Worm (Caenorhabditis elegans) whole organism, L2 larva: ENCODE measurements around the gene tpa-1.

Source experiments
- alr-1 ChIP-seq: fragments of 150-350 bp; optimal IDR thresholded peaks from 2 replicates; lab custom pipeline; 2014; ENCODE audit warnings: missing biosample characterization, missing genetic modification characterization
- fos-1 ChIP-seq: fragments of 150-350 bp; optimal IDR thresholded peaks from 2 replicates; lab custom pipeline; 2014; ENCODE audit warnings: missing biosample characterization, missing genetic modification characterization
- ztf-1 ChIP-seq: fragments of 200-800 bp; sonication (Bioruptor generic); conservative IDR thresholded peaks from 2 replicates; pipeline ENCODE4 v1.3.6; 2022; ENCODE audit warnings: missing genetic modification characterization, missing compliant biosample characterization

DNA sequence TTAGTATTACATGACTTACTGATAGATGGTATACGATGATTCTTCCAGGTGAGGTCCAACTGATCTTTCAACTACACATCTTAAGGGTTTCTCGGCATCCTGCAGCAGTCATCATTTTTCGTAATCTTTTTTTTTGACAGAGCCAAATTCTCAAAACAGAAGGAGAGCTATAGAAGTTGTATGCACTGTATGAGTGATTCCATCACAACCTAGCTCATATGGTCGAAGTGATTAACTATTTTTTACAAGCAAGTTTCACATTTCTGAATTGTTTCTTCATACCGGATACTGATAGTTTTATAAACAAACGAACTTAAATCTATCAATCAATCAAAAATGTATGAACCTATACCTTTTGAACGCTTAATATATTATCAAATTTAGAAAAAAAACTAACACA lies 33.0 kb upstream of the tpa-1 start, which contains the start of gene T05C7.5:
- no peak for TF ChIP-seq fos-1 (tag; lab: Kevin White, UChicago)
- TF ChIP-seq alr-1 (tag; lab: Kevin White, UChicago), result no peak
- no peak for TF ChIP-seq ztf-1
